In genomic region chr3R:6816272-6816980, dm6 we compare ENCODE assay signal across 1 fruit fly cellular context.
TF ChIP-seq lines count a peak whose summit lies in the region.

No protein-coding gene starts in this region.

TF ChIP-seq in whole organism, embryonic, 481 proteins besides CTCF, POLR2A, EP300 and RAD21 (continued from another document):
- no peak for TF ChIP-seq CG31388 (GFP tag; optimal IDR thresholded peaks at IDR 0.05; lab: Kevin White, UChicago)
- TF ChIP-seq CG10565 (GFP tag; optimal IDR thresholded peaks at IDR 0.05; lab: Kevin White, UChicago): no peak
- TF ChIP-seq dmrt11E (tag; optimal IDR thresholded peaks at IDR 0.05; lab: Kevin White, UChicago): peak; percentile 42
- TF ChIP-seq Mrtf (GFP tag; IDR thresholded peaks at IDR 0.05; lab: Robert Waterston, UW): no peak
- no peak for TF ChIP-seq slbo (GFP tag; IDR thresholded peaks at IDR 0.05; lab: Robert Waterston, UW)
- peak in 1 of 2 experiments; percentile 36 for TF ChIP-seq bsh (GFP tag; optimal IDR thresholded peaks at IDR 0.05; lab: Kevin White, UChicago)
- peak; percentile 96 for TF ChIP-seq CG12769 (tag; optimal IDR thresholded peaks at IDR 0.05; lab: Kevin White, UChicago)
- no peak for TF ChIP-seq trem (tag; optimal IDR thresholded peaks at IDR 0.05; lab: Kevin White, UChicago)
- TF ChIP-seq CG18599 (GFP tag; optimal IDR thresholded peaks at IDR 0.05; lab: Kevin White, UChicago): peak; percentile 28
- TF ChIP-seq Mes4 (GFP tag; optimal IDR thresholded peaks at IDR 0.05; lab: Kevin White, UChicago): no peak
- TF ChIP-seq Drgx (GFP tag; IDR thresholded peaks at IDR 0.05; lab: Robert Waterston, UW): 0 out of 2 replicates have a peak, but pooled peaks have one; percentile 31
- no peak for TF ChIP-seq cato (GFP tag; optimal IDR thresholded peaks at IDR 0.05; lab: Kevin White, UChicago; ENCODE audit: borderline replicate concordance)
- peak; percentile 87 for TF ChIP-seq Adf1 (GFP tag; IDR thresholded peaks at IDR 0.05; lab: Robert Waterston, UW)
- TF ChIP-seq CG31365 (tag; optimal IDR thresholded peaks at IDR 0.05; lab: Kevin White, UChicago): peak; percentile 20
- no peak for TF ChIP-seq CG14050 (GFP tag; IDR thresholded peaks at IDR 0.05; lab: Robert Waterston, UW)
- no peak for TF ChIP-seq shn (GFP tag; optimal IDR thresholded peaks at IDR 0.05; lab: Kevin White, UChicago)
- TF ChIP-seq Hsf (GFP tag; optimal IDR thresholded peaks at IDR 0.05; lab: Kevin White, UChicago): no peak
- peak; percentile 78 for TF ChIP-seq Jarid2 (GFP tag; optimal IDR thresholded peaks at IDR 0.05; lab: Kevin White, UChicago)
- TF ChIP-seq twi (tag; optimal IDR thresholded peaks at IDR 0.05; lab: Kevin White, UChicago): no peak
- no peak for TF ChIP-seq so (GFP tag; IDR thresholded peaks at IDR 0.05; lab: Robert Waterston, UW)
- TF ChIP-seq usp (GFP tag; optimal IDR thresholded peaks at IDR 0.05; lab: Kevin White, UChicago): no peak
- peak; percentile 58; the same call in 1 of the 4 replicates for TF ChIP-seq chinmo (GFP tag; IDR thresholded peaks at IDR 0.05; lab: Robert Waterston, UW; ENCODE audit: partially characterized antibody)
